Worm (Caenorhabditis elegans) whole organism, L4 larva: ENCODE data around the gene rnp-5.

ENCODE experiments used
- ceh-82 ChIP-seq: sonication (generic microtip); optimal IDR thresholded peaks from 2 replicates; lab custom pipeline; 2017; ENCODE audit warnings: missing biosample characterization, missing genetic modification characterization
- nhr-76 ChIP-seq: fragments of 150-350 bp; optimal IDR thresholded peaks from 2 replicates; lab custom pipeline; 2014; ENCODE audit warnings: missing biosample characterization, missing genetic modification characterization

- TF ChIP-seq ceh-82, result no peak
- TF ChIP-seq nhr-76, result no peak
Observed at ce11 chrIII:831961-832360, 21.7 kb downstream of the rnp-5 start, which contains the start of gene ceeh-1.
